Fruit fly (Drosophila melanogaster) whole organism, embryonic: ENCODE measurements around the gene CG33679.

Experiments used
- ATbp ChIP-seq: fragments of 200-800 bp; sonication (Bioruptor generic); optimal IDR thresholded peaks from 2 replicates; lab custom pipeline; 2017; ENCODE audit warnings: missing biosample characterization, mild to moderate bottlenecking, missing genetic modification characterization, missing genetic modification reagents
- CG10565 ChIP-seq: fragments of 200-800 bp; sonication (Bioruptor generic); optimal IDR thresholded peaks from 3 replicates; lab custom pipeline; 2016; ENCODE audit warnings: missing biosample characterization, mild to moderate bottlenecking, missing genetic modification characterization
- CG10979 ChIP-seq: fragments of 200-800 bp; sonication (Bioruptor generic); optimal IDR thresholded peaks from 2 replicates; lab custom pipeline; 2018; ENCODE audit warnings: missing biosample characterization, mild to moderate bottlenecking, missing genetic modification characterization, moderate library complexity
- CG12219 ChIP-seq: fragments of 200-800 bp; sonication (Bioruptor generic); optimal IDR thresholded peaks from 3 replicates; lab custom pipeline; 2018; ENCODE audit warnings: missing biosample characterization, mild to moderate bottlenecking, missing genetic modification characterization
- CG13894 ChIP-seq: fragments of 200-800 bp; sonication (Bioruptor generic); optimal IDR thresholded peaks from 3 replicates; lab custom pipeline; 2018; ENCODE audit warnings: missing biosample characterization, mild to moderate bottlenecking, missing genetic modification characterization, moderate library complexity
- CG15011 ChIP-seq: fragments of 200-800 bp; sonication (Bioruptor generic); optimal IDR thresholded peaks from 3 replicates; lab custom pipeline; 2018; ENCODE audit warnings: missing biosample characterization, mild to moderate bottlenecking, missing genetic modification characterization
- CG16779 ChIP-seq: fragments of 200-800 bp; sonication (Bioruptor generic); IDR thresholded peaks from 2 replicates; pipeline ENCODE4 v1.3.6; 2022; ENCODE audit warnings: missing biosample characterization, missing genetic modification characterization
- CG17328 ChIP-seq: fragments of 200-800 bp; sonication (Bioruptor generic); IDR thresholded peaks from 2 replicates; pipeline ENCODE4 v1.3.6; 2022; ENCODE audit warnings: missing biosample characterization, missing genetic modification characterization
- CG17359 ChIP-seq: fragments of 200-800 bp; sonication (Bioruptor generic); optimal IDR thresholded peaks from 3 replicates; lab custom pipeline; 2018; ENCODE audit warnings: missing biosample characterization, mild to moderate bottlenecking, missing genetic modification characterization, moderate library complexity
- CG2875 ChIP-seq: fragments of 200-800 bp; sonication (Bioruptor generic); optimal IDR thresholded peaks from 2 replicates; lab custom pipeline; 2017; ENCODE audit warnings: missing biosample characterization, mild to moderate bottlenecking, missing genetic modification characterization, missing genetic modification reagents
- CG31388 ChIP-seq: fragments of 200-800 bp; sonication (Bioruptor generic); optimal IDR thresholded peaks from 2 replicates; lab custom pipeline; 2016; ENCODE audit warnings: missing biosample characterization, missing genetic modification characterization
- CG3163 ChIP-seq: fragments of 200-800 bp; sonication (Bioruptor generic); optimal IDR thresholded peaks from 3 replicates; lab custom pipeline; 2016; ENCODE audit warnings: missing biosample characterization, missing genetic modification characterization
- CG3995 ChIP-seq: fragments of 200-800 bp; sonication (Bioruptor generic); optimal IDR thresholded peaks from 3 replicates; lab custom pipeline; 2016; ENCODE audit warnings: missing biosample characterization, missing genetic modification characterization
- CG4617 ChIP-seq: fragments of 200-800 bp; sonication (Bioruptor generic); optimal IDR thresholded peaks from 3 replicates; lab custom pipeline; 2016; ENCODE audit warnings: missing biosample characterization, missing genetic modification characterization, borderline replicate concordance
- CG4854 ChIP-seq: fragments of 200-800 bp; sonication (Bioruptor generic); optimal IDR thresholded peaks from 2 replicates; lab custom pipeline; 2016; ENCODE audit warnings: missing biosample characterization, missing genetic modification characterization, inconsistent platforms
- CG6813 ChIP-seq: fragments of 200-800 bp; sonication (Bioruptor generic); optimal IDR thresholded peaks from 2 replicates; lab custom pipeline; 2017; ENCODE audit warnings: missing biosample characterization, missing genetic modification characterization, mild to moderate bottlenecking, moderate library complexity, missing genetic modification reagents
- CG7372 ChIP-seq: fragments of 200-800 bp; sonication (Bioruptor generic); IDR thresholded peaks from 2 replicates; pipeline ENCODE4 v1.3.6; 2022; ENCODE audit warnings: missing biosample characterization, missing genetic modification characterization
- CG8089 ChIP-seq: fragments of 200-800 bp; sonication (Bioruptor generic); optimal IDR thresholded peaks from 3 replicates; lab custom pipeline; 2016; ENCODE audit warnings: missing biosample characterization, missing genetic modification characterization
- CG8388 ChIP-seq: fragments of 200-800 bp; sonication (Bioruptor generic); optimal IDR thresholded peaks from 2 replicates; lab custom pipeline; 2019; ENCODE audit warnings: missing biosample characterization, mild to moderate bottlenecking, missing genetic modification characterization, moderate library complexity
- D19A ChIP-seq: fragments of 200-800 bp; optimal IDR thresholded peaks from 3 replicates; lab custom pipeline; 2019; ENCODE audit warnings: missing biosample characterization, mild to moderate bottlenecking, missing genetic modification characterization, moderate library complexity
- Dbx ChIP-seq: fragments of 200-800 bp; sonication (Bioruptor generic); IDR thresholded peaks from 3 replicates; pipeline ENCODE4 v1.3.6; 2022; ENCODE audit warnings: missing biosample characterization, missing genetic modification characterization
- E2f1 ChIP-seq: fragments of 200-800 bp; sonication (Bioruptor generic); IDR thresholded peaks from 2 replicates; pipeline ENCODE4 v1.3.6; 2022; ENCODE audit warnings: missing biosample characterization, missing genetic modification characterization
- ERR ChIP-seq: fragments of 200-800 bp; sonication (Bioruptor generic); optimal IDR thresholded peaks from 2 replicates; lab custom pipeline; 2016; ENCODE audit warnings: missing biosample characterization, missing genetic modification characterization
- Ets65A ChIP-seq: fragments of 200-800 bp; sonication (Bioruptor generic); peaks from one replicate; lab custom pipeline; 2016; ENCODE audit warnings: missing biosample characterization, missing genetic modification characterization
- Lpt ChIP-seq: fragments of >200 bp; optimal IDR thresholded peaks from 2 replicates; lab custom pipeline; 2018; ENCODE audit warnings: missing biosample characterization, missing genetic modification characterization
- Six4 ChIP-seq: fragments of 200-800 bp; sonication (Bioruptor generic); optimal IDR thresholded peaks from 2 replicates; lab custom pipeline; 2016; ENCODE audit warnings: missing biosample characterization, missing genetic modification characterization
- abd-A ChIP-seq: fragments of 200-800 bp; sonication (Bioruptor generic); optimal IDR thresholded peaks from 3 replicates; lab custom pipeline; 2019; ENCODE audit warnings: missing biosample characterization, mild to moderate bottlenecking, missing genetic modification characterization, moderate library complexity
- amos ChIP-seq: fragments of 200-800 bp; sonication (Bioruptor generic); IDR thresholded peaks from 2 replicates; pipeline ENCODE4 v1.3.6; 2022; ENCODE audit warnings: missing biosample characterization, missing genetic modification characterization; ENCODE audit not compliant: partially characterized antibody
- cato ChIP-seq: fragments of 200-800 bp; sonication (Bioruptor generic); optimal IDR thresholded peaks from 2 replicates; lab custom pipeline; 2016; ENCODE audit warnings: missing biosample characterization, missing genetic modification characterization, borderline replicate concordance
- ci ChIP-seq: fragments of 200-800 bp; sonication (Bioruptor generic); IDR thresholded peaks from 3 replicates; pipeline ENCODE4 v1.3.6; 2022; ENCODE audit warnings: missing biosample characterization, missing genetic modification characterization
- dati ChIP-seq: fragments of 200-800 bp; sonication (Bioruptor generic); IDR thresholded peaks from 2 replicates; pipeline ENCODE4 v1.3.6; 2022; ENCODE audit warnings: missing biosample characterization, missing genetic modification characterization
- eyg ChIP-seq: fragments of 200-800 bp; sonication (Bioruptor generic); optimal IDR thresholded peaks from 3 replicates; lab custom pipeline; 2016; ENCODE audit warnings: missing biosample characterization, missing genetic modification characterization
- her ChIP-seq: fragments of 200-800 bp; sonication (Bioruptor generic); optimal IDR thresholded peaks from 2 replicates; lab custom pipeline; 2016; ENCODE audit warnings: missing biosample characterization, missing genetic modification characterization
- inv ChIP-seq: fragments of 200-800 bp; sonication (Bioruptor generic); IDR thresholded peaks from 2 replicates; pipeline ENCODE4 v1.3.6; 2022; ENCODE audit warnings: missing biosample characterization, missing genetic modification characterization; ENCODE audit not compliant: partially characterized antibody
- jigr1 ChIP-seq: fragments of 200-800 bp; sonication (Bioruptor generic); IDR thresholded peaks from 3 replicates; pipeline ENCODE4 v1.3.6; 2022; ENCODE audit warnings: missing biosample characterization, missing genetic modification characterization
- kni ChIP-seq: fragments of 200-800 bp; sonication (Bioruptor generic); optimal IDR thresholded peaks from 3 replicates; lab custom pipeline; 2017; ENCODE audit warnings: mild to moderate bottlenecking, missing biosample characterization, missing genetic modification reagents, missing genetic modification characterization
- lab ChIP-seq: fragments of 200-800 bp; sonication (Bioruptor generic); optimal IDR thresholded peaks from 3 replicates; lab custom pipeline; 2017; ENCODE audit warnings: missing biosample characterization, missing genetic modification characterization, mild to moderate bottlenecking, moderate library complexity, missing genetic modification reagents
- nom ChIP-seq: fragments of 200-800 bp; sonication (Bioruptor generic); optimal IDR thresholded peaks from 2 replicates; lab custom pipeline; 2017; ENCODE audit warnings: missing biosample characterization, missing genetic modification characterization, mild to moderate bottlenecking, moderate library complexity, missing genetic modification reagents
- phol ChIP-seq: fragments of 200-800 bp; sonication (Bioruptor generic); optimal IDR thresholded peaks from 3 replicates; lab custom pipeline; 2018; ENCODE audit warnings: missing biosample characterization, mild to moderate bottlenecking, missing genetic modification characterization, moderate library complexity
- pros ChIP-seq: fragments of 200-800 bp; sonication (Bioruptor generic); optimal IDR thresholded peaks from 3 replicates; lab custom pipeline; 2019; ENCODE audit warnings: missing biosample characterization, mild to moderate bottlenecking, missing genetic modification characterization, moderate library complexity
- pzg ChIP-seq: fragments of 200-800 bp; sonication (Bioruptor generic); optimal IDR thresholded peaks from 3 replicates; lab custom pipeline; 2018; ENCODE audit warnings: missing biosample characterization, mild to moderate bottlenecking, missing genetic modification characterization, moderate library complexity
- schlank ChIP-seq: fragments of 200-800 bp; sonication (Bioruptor generic); optimal IDR thresholded peaks from 2 replicates; lab custom pipeline; 2018; ENCODE audit warnings: missing biosample characterization, mild to moderate bottlenecking, missing genetic modification characterization
- scrt ChIP-seq: fragments of 200-800 bp; sonication (Bioruptor generic); optimal IDR thresholded peaks from 2 replicates; lab custom pipeline; 2018; ENCODE audit warnings: missing biosample characterization, mild to moderate bottlenecking, missing genetic modification characterization, moderate library complexity
- sd ChIP-seq: fragments of 200-800 bp; sonication (Bioruptor generic); optimal IDR thresholded peaks from 3 replicates; lab custom pipeline; 2018; ENCODE audit warnings: missing biosample characterization, mild to moderate bottlenecking, missing genetic modification characterization, moderate library complexity
- sna ChIP-seq: fragments of 200-800 bp; sonication (Bioruptor generic); IDR thresholded peaks from 2 replicates; pipeline ENCODE4 v1.3.6; 2022; ENCODE audit warnings: missing biosample characterization, missing genetic modification characterization; ENCODE audit not compliant: partially characterized antibody
- tin ChIP-seq: fragments of 200-800 bp; sonication (Bioruptor generic); optimal IDR thresholded peaks from 3 replicates; lab custom pipeline; 2016; ENCODE audit warnings: missing biosample characterization, missing genetic modification characterization
- unpg ChIP-seq: fragments of 200-800 bp; sonication (Bioruptor generic); optimal IDR thresholded peaks from 3 replicates; lab custom pipeline; 2018; ENCODE audit warnings: missing biosample characterization, mild to moderate bottlenecking, missing genetic modification characterization, moderate library complexity
- zen ChIP-seq: fragments of 200-800 bp; sonication (Bioruptor generic); optimal IDR thresholded peaks from 3 replicates; lab custom pipeline; 2018; ENCODE audit warnings: missing biosample characterization, mild to moderate bottlenecking, missing genetic modification characterization, moderate library complexity
- zfh2 ChIP-seq: fragments of 200-800 bp; sonication (Bioruptor generic); optimal IDR thresholded peaks from 2 replicates; lab custom pipeline; 2016; ENCODE audit warnings: missing biosample characterization, missing genetic modification characterization

Gene CG33679

DNA sequence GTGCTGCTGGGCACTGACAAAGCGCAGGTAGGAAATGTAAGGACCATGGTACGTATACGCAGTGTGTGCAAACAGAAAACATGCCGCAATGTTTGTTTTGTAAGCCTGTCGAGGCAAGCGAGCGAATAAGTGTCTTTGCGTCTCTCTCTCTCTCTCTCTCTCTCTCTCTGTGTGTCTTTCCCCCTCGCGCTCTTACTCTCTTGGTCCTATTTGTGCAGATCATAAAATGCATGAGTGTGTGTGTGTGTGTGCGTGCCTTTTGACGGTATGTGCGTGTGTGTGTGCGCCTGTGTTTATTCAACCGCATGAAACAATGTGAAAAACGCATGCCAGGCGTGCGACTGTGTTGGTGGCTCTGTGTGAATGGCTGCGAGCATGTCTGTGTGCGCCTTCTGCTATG lies 44.6 kb upstream of the CG33679 start (continued):
- TF ChIP-seq Dbx: no peak
- TF ChIP-seq jigr1 (GFP tag; lab: Robert Waterston, UW): no peak
- TF ChIP-seq amos (GFP tag; lab: Robert Waterston, UW): no peak
- TF ChIP-seq CG8388 (GFP tag; lab: Kevin White, UChicago): no peak
- no peak for TF ChIP-seq dati (GFP tag; lab: Robert Waterston, UW)
- no peak for TF ChIP-seq CG3995
- no peak for TF ChIP-seq CG2875 (GFP tag; lab: Kevin White, UChicago)
- TF ChIP-seq scrt (GFP tag; lab: Kevin White, UChicago): peak; percentile 0
- no peak for TF ChIP-seq CG8089 (GFP tag; lab: Kevin White, UChicago)
- TF ChIP-seq zfh2: no peak
- TF ChIP-seq CG3163 (GFP tag; lab: Kevin White, UChicago): no peak
- TF ChIP-seq Ets65A (GFP tag; lab: Kevin White, UChicago): peak; percentile 22
- TF ChIP-seq pzg (GFP tag; lab: Kevin White, UChicago): no peak
- no peak for TF ChIP-seq inv (GFP tag; lab: Robert Waterston, UW)
- TF ChIP-seq lab (GFP tag; lab: Kevin White, UChicago): no peak
- no peak for TF ChIP-seq pros
- TF ChIP-seq E2f1: no peak
- TF ChIP-seq cato (GFP tag; lab: Kevin White, UChicago): no peak
- no peak for TF ChIP-seq unpg (GFP tag; lab: Kevin White, UChicago)
- 0 out of 2 replicates have a peak, but pooled peaks have one; percentile 14 for TF ChIP-seq CG7372 (GFP tag; lab: Robert Waterston, UW)
- TF ChIP-seq CG17359: no peak
- no peak for TF ChIP-seq CG4617
- TF ChIP-seq zen (tag; lab: Kevin White, UChicago): peak; percentile 78
- peak; percentile 4 for TF ChIP-seq sd (tag; lab: Kevin White, UChicago)
- no peak for TF ChIP-seq ATbp (GFP tag; lab: Kevin White, UChicago)
- TF ChIP-seq sna (GFP tag; lab: Robert Waterston, UW): no peak
- TF ChIP-seq CG17328 (GFP tag; lab: Robert Waterston, UW): 0 out of 2 replicates have a peak, but pooled peaks have one; percentile 10
- TF ChIP-seq eyg: no peak
- no peak for TF ChIP-seq CG13894 (tag; lab: Kevin White, UChicago)
- no peak for TF ChIP-seq Lpt (GFP tag; lab: Kevin White, UChicago)
- peak; percentile 12 for TF ChIP-seq CG10979 (tag; lab: Kevin White, UChicago)
- no peak for TF ChIP-seq CG6813 (GFP tag; lab: Kevin White, UChicago)
- TF ChIP-seq phol: peak; percentile 7
- no peak for TF ChIP-seq nom (GFP tag; lab: Kevin White, UChicago)
- TF ChIP-seq CG10565: no peak
- TF ChIP-seq CG31388 (GFP tag; lab: Kevin White, UChicago): no peak
- TF ChIP-seq CG16779 (GFP tag; lab: Robert Waterston, UW): no peak
- no peak for TF ChIP-seq her
- TF ChIP-seq ERR (GFP tag; lab: Kevin White, UChicago): no peak
- no peak for TF ChIP-seq D19A (tag; lab: Kevin White, UChicago)
- no peak for TF ChIP-seq CG4854 (GFP tag; lab: Kevin White, UChicago)
- 0 out of 3 replicates have a peak, but pooled peaks have one; percentile 23 for TF ChIP-seq ci (GFP tag; lab: Robert Waterston, UW)
- no peak for TF ChIP-seq kni (GFP tag; lab: Kevin White, UChicago)
- no peak for TF ChIP-seq CG12219 (GFP tag; lab: Kevin White, UChicago)
- TF ChIP-seq CG15011: no peak
- TF ChIP-seq Six4 (GFP tag; lab: Kevin White, UChicago): no peak
- TF ChIP-seq schlank (tag; lab: Kevin White, UChicago): no peak
- TF ChIP-seq abd-A (tag; lab: Kevin White, UChicago): peak; percentile 34
- TF ChIP-seq tin: no peak
